Worm (Caenorhabditis elegans) whole organism, mixed stage, embryonic: ENCODE data around the gene W08E12.4.

Experiments used
- ceh-39 ChIP-seq: fragments of 150-350 bp; optimal IDR thresholded peaks from 2 replicates; lab custom pipeline; 2014; ENCODE audit warnings: missing biosample characterization, missing genetic modification characterization
- ceh-43 ChIP-seq: fragments of 200-800 bp; sonication (Bioruptor generic); optimal IDR thresholded peaks from 2 replicates; lab custom pipeline; 2018; ENCODE audit warnings: mild to moderate bottlenecking, missing genetic modification characterization, moderate library complexity, missing compliant biosample characterization
- ces-1 ChIP-seq: fragments of 150-350 bp; optimal IDR thresholded peaks from 2 replicates; lab custom pipeline; 2014; ENCODE audit warnings: missing biosample characterization, missing genetic modification reagents, missing genetic modification characterization
- cnd-1 ChIP-seq: fragments of 200-800 bp; sonication (Bioruptor generic); optimal IDR thresholded peaks from 2 replicates; lab custom pipeline; 2018; ENCODE audit warnings: mild to moderate bottlenecking, missing genetic modification characterization, missing compliant biosample characterization
- elt-1 ChIP-seq: sonication (generic microtip); optimal IDR thresholded peaks from 2 replicates; lab custom pipeline; 2017; ENCODE audit warnings: missing genetic modification characterization, mild to moderate bottlenecking, missing compliant biosample characterization, antibody characterized with exemption, moderate library complexity, borderline replicate concordance; ENCODE audit not compliant: insufficient read depth
- ham-2 ChIP-seq: fragments of 200-800 bp; sonication (Bioruptor generic); optimal IDR thresholded peaks from 2 replicates; lab custom pipeline; 2018; ENCODE audit warnings: mild to moderate bottlenecking, missing genetic modification characterization, missing compliant biosample characterization
- hlh-1 ChIP-seq: fragments of 150-350 bp; optimal IDR thresholded peaks from 2 replicates; lab custom pipeline; 2014; ENCODE audit warnings: missing biosample characterization, missing genetic modification reagents, missing genetic modification characterization
- lin-32 ChIP-seq: fragments of 200-800 bp; sonication (Bioruptor generic); optimal IDR thresholded peaks from 2 replicates; lab custom pipeline; 2018; ENCODE audit warnings: mild to moderate bottlenecking, missing genetic modification characterization, missing compliant biosample characterization
- mab-5 ChIP-seq: fragments of 150-350 bp; optimal IDR thresholded peaks from 2 replicates; lab custom pipeline; 2014; ENCODE audit warnings: missing biosample characterization, missing genetic modification characterization
- mep-1 ChIP-seq: fragments of 150-350 bp; optimal IDR thresholded peaks from 2 replicates; lab custom pipeline; 2017; ENCODE audit warnings: missing biosample characterization, missing genetic modification reagents, missing genetic modification characterization, inconsistent platforms
- mls-2 ChIP-seq: sonication (generic microtip); optimal IDR thresholded peaks from 2 replicates; lab custom pipeline; 2016; ENCODE audit warnings: mild to moderate bottlenecking, missing genetic modification characterization, moderate library complexity, missing compliant biosample characterization
- nhr-12 ChIP-seq: fragments of 150-350 bp; optimal IDR thresholded peaks from 2 replicates; lab custom pipeline; 2014; ENCODE audit warnings: missing biosample characterization, missing genetic modification characterization
- nhr-2 ChIP-seq: fragments of 150-350 bp; optimal IDR thresholded peaks from 2 replicates; lab custom pipeline; 2014; ENCODE audit warnings: missing biosample characterization, missing genetic modification characterization
- nhr-237 ChIP-seq: fragments of 150-350 bp; optimal IDR thresholded peaks from 2 replicates; lab custom pipeline; 2014; ENCODE audit warnings: missing biosample characterization, missing genetic modification characterization
- pha-4 ChIP-seq: fragments of 150-350 bp; optimal IDR thresholded peaks from 2 replicates; lab custom pipeline; 2018; ENCODE audit warnings: missing biosample characterization, missing genetic modification reagents, missing genetic modification characterization
- snpc-4 ChIP-seq: fragments of 150-350 bp; optimal IDR thresholded peaks from 2 replicates; lab custom pipeline; 2014; ENCODE audit warnings: missing biosample characterization, missing genetic modification characterization
- tbx-8 ChIP-seq: fragments of 200-800 bp; sonication (Bioruptor generic); optimal IDR thresholded peaks from 2 replicates; lab custom pipeline; 2018; ENCODE audit warnings: mild to moderate bottlenecking, missing genetic modification characterization, moderate library complexity, missing compliant biosample characterization
- unc-120 ChIP-seq: sonication (generic microtip); optimal IDR thresholded peaks from 2 replicates; lab custom pipeline; 2017; ENCODE audit warnings: missing genetic modification characterization, missing compliant biosample characterization; ENCODE audit not compliant: poor library complexity, severe bottlenecking
- unc-62 ChIP-seq: fragments of 150-350 bp; optimal IDR thresholded peaks from 2 replicates; lab custom pipeline; 2014; ENCODE audit warnings: missing biosample characterization, missing genetic modification reagents, missing genetic modification characterization

The W08E12.4 gene

ce11 chrIV:3348334-3348733, 46.2 kb downstream of the W08E12.4 start:
- no peak for TF ChIP-seq pha-4 (tag; lab: Kevin White, UChicago)
- TF ChIP-seq unc-120 (tag; lab: Kevin White, UChicago) = no peak
- TF ChIP-seq tbx-8 (GFP tag; lab: Kevin White, UChicago) = no peak
- no peak for TF ChIP-seq nhr-237 (tag; lab: Kevin White, UChicago)
- no peak for TF ChIP-seq nhr-2 (tag; lab: Kevin White, UChicago)
- no peak for TF ChIP-seq ceh-39 (tag; lab: Kevin White, UChicago)
- TF ChIP-seq mls-2 (tag; lab: Kevin White, UChicago) = no peak
- TF ChIP-seq ceh-43 (GFP tag; lab: Kevin White, UChicago) = no peak
- no peak for TF ChIP-seq cnd-1 (tag; lab: Kevin White, UChicago)
- no peak for TF ChIP-seq lin-32 (GFP tag; lab: Kevin White, UChicago)
- TF ChIP-seq nhr-12 (tag; lab: Kevin White, UChicago) = no peak
- TF ChIP-seq mab-5 (tag; lab: Kevin White, UChicago) = no peak

- TF ChIP-seq ces-1 = peak; percentile 66
- TF ChIP-seq mep-1 = peak; percentile 32
- TF ChIP-seq nhr-237 (tag; lab: Kevin White, UChicago) = peak; percentile 15
- TF ChIP-seq unc-120 (tag; lab: Kevin White, UChicago) = peak; percentile 3
- no peak for TF ChIP-seq elt-1
- TF ChIP-seq unc-62 (GFP tag; lab: Kevin White, UChicago) = no peak
- peak; percentile 16 for TF ChIP-seq hlh-1 (tag; lab: Kevin White, UChicago)
- TF ChIP-seq ceh-39 (tag; lab: Kevin White, UChicago) = peak; percentile 5
- TF ChIP-seq mls-2 (tag; lab: Kevin White, UChicago) = peak; percentile 8
- TF ChIP-seq snpc-4 (tag; lab: Kevin White, UChicago) = no peak
- TF ChIP-seq ham-2 (GFP tag; lab: Kevin White, UChicago) = peak; percentile 38
Observed at ce11 chrIV:3349977-3350580, 47.9 kb downstream of the W08E12.4 start, which contains the start of gene elks-1. elks-1 (minus strand) TSS chrIV:3350027.

ce11 chrIV:3352019-3352418, 49.9 kb downstream of the W08E12.4 start:
- TF ChIP-seq ceh-43 (GFP tag; lab: Kevin White, UChicago) (no peak), ces-1 (peak; percentile 11), cnd-1 (tag; lab: Kevin White, UChicago) (no peak), mep-1 (no peak)
